Worm (Caenorhabditis elegans): ENCODE measurements around the gene idpp-11.

ce11 chrX:7817555-7817954 is 24.8 kb upstream of the idpp-11 start:
- TF ChIP-seq unc-130 (tag; optimal IDR thresholded peaks at IDR 0.05) = no peak
- TF ChIP-seq aly-2 (tag; optimal IDR thresholded peaks at IDR 0.05) = no peak
- no peak for TF ChIP-seq ama-1 (optimal IDR thresholded peaks at IDR 0.05)
- no peak for TF ChIP-seq skn-1 (tag; optimal IDR thresholded peaks at IDR 0.05)
- no peak for TF ChIP-seq ztf-11 (tag; optimal IDR thresholded peaks at IDR 0.05)
